Fruit fly (Drosophila melanogaster): ENCODE results near the gene tHMG2.

tHMG2 gene

dm6 chr3R:22524344-22525072 lies 31.8 kb downstream of the tHMG2 start:
- TF ChIP-seq CG17801 (GFP tag; optimal IDR thresholded peaks at IDR 0.05; ENCODE audit: partially characterized antibody): no peak

dm6 chr3R:22525073-22525413 lies 32.3 kb downstream of the tHMG2 start:
- TF ChIP-seq CG17801 (GFP tag; optimal IDR thresholded peaks at IDR 0.05; ENCODE audit: partially characterized antibody): no peak

- peak; percentile 21 for TF ChIP-seq CG17801 (GFP tag; optimal IDR thresholded peaks at IDR 0.05; ENCODE audit: partially characterized antibody)
These were observed 33.0 kb downstream of the tHMG2 start for dm6 chr3R:22525546-22526352.

dm6 chr3R:22526353-22526907 lies 33.7 kb downstream of the tHMG2 start:
- TF ChIP-seq CG17801 (GFP tag; optimal IDR thresholded peaks at IDR 0.05; ENCODE audit: partially characterized antibody): no peak

- TF ChIP-seq CG17801 (GFP tag; optimal IDR thresholded peaks at IDR 0.05; ENCODE audit: partially characterized antibody): no peak
These were observed 34.4 kb downstream of the tHMG2 start for dm6 chr3R:22527192-22527591.

dm6 chr3R:22527636-22528148 lies 34.9 kb downstream of the tHMG2 start:
- no peak for TF ChIP-seq CG17801 (GFP tag; optimal IDR thresholded peaks at IDR 0.05; ENCODE audit: partially characterized antibody)

dm6 chr3R:22528264-22529158 lies 35.8 kb downstream of the tHMG2 start, which contains the start of gene CG5346:
TSS of gene CG5346 (minus strand) at chr3R:22528663.
- TF ChIP-seq CG17801 (GFP tag; optimal IDR thresholded peaks at IDR 0.05; ENCODE audit: partially characterized antibody): peak; percentile 57

dm6 chr3R:22530305-22530704 lies 37.6 kb downstream of the tHMG2 start, which contains the start of gene CG33099:
TSS of gene CG33099 (minus strand) at chr3R:22530572.
- TF ChIP-seq CG17801 (GFP tag; optimal IDR thresholded peaks at IDR 0.05; ENCODE audit: partially characterized antibody): peak; percentile 29

dm6 chr3R:22531801-22532200 lies 39.0 kb downstream of the tHMG2 start, which contains the start of gene CG33093:
TSS of gene CG33093 (minus strand) at chr3R:22531922.
- no peak for TF ChIP-seq CG17801 (GFP tag; optimal IDR thresholded peaks at IDR 0.05; ENCODE audit: partially characterized antibody)

dm6 chr3R:22533973-22534931 lies 41.5 kb downstream of the tHMG2 start:
- no peak for TF ChIP-seq CG17801 (GFP tag; optimal IDR thresholded peaks at IDR 0.05; ENCODE audit: partially characterized antibody)

dm6 chr3R:22535945-22536344 lies 43.2 kb downstream of the tHMG2 start:
- TF ChIP-seq CG17801 (GFP tag; optimal IDR thresholded peaks at IDR 0.05; ENCODE audit: partially characterized antibody): no peak

dm6 chr3R:22536504-22537423 lies 44.0 kb downstream of the tHMG2 start:
- no peak for TF ChIP-seq CG17801 (GFP tag; optimal IDR thresholded peaks at IDR 0.05; ENCODE audit: partially characterized antibody)

All from ovary, adult (tissue).